Worm (Caenorhabditis elegans) whole organism, L4 larva: ENCODE results near the gene F55G11.10.

Experiments
- T20F7.1 ChIP-seq: fragments of 200-800 bp; sonication (Bioruptor generic); optimal IDR thresholded peaks from 2 replicates; lab custom pipeline; 2018; ENCODE audit warnings: mild to moderate bottlenecking, missing genetic modification characterization, missing compliant biosample characterization
- lsy-2 ChIP-seq, 2 experiments: fragments of 150-350 bp in 1 of 2; sonication (generic microtip) in 1 of 2; optimal IDR thresholded peaks; 2 replicates each; lab custom pipeline; 2014 to 2017; ENCODE audit warnings: missing biosample characterization in 2 of 2, missing genetic modification characterization in 2 of 2
- nhr-11 ChIP-seq: fragments of 150-350 bp; optimal IDR thresholded peaks from 2 replicates; lab custom pipeline; 2014; ENCODE audit warnings: missing biosample characterization, missing genetic modification characterization
- nhr-237 ChIP-seq: sonication (generic microtip); optimal IDR thresholded peaks from 2 replicates; lab custom pipeline; 2017; ENCODE audit warnings: missing biosample characterization, missing genetic modification characterization

DNA sequence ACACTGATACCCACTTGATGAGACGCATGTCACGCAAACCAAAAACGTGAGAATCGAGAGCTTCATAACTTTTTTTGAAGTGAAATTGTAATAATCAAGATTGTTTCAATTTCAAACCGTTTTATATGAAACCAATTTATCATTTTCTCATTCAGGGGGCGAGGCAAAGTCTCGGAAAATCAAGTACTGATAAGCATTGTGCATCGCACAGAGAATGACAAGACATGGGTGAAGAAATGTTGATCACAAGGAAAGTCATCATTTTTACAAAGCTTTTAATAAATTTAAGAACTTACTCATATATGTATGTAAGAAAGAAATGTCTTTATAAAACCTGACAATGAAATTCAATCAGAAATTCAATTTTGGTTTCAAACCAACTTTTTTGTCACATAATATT, 42.0 kb upstream of the F55G11.10 start, which contains the start of gene K08D8.3:
- no peak for TF ChIP-seq nhr-11
- no peak for TF ChIP-seq nhr-237 (tag; lab: Kevin White, UChicago)
- TF ChIP-seq lsy-2 (tag; optimal IDR thresholded peaks at IDR 0.05; lab: Kevin White, UChicago), result no peak
- no peak for TF ChIP-seq T20F7.1
